Worm (Caenorhabditis elegans) whole organism, late embryonic: ENCODE data around the gene rpl-28.
A peak's percentile ranks its signal among the peaks of the same experiment; 100 is the strongest.

Experiments
- C08G9.2 ChIP-seq: sonication (generic microtip); optimal IDR thresholded peaks from 2 replicates; lab custom pipeline; 2016; ENCODE audit warnings: mild to moderate bottlenecking, missing genetic modification characterization, moderate library complexity, missing compliant biosample characterization
- C38D4.7 ChIP-seq: fragments of 200-800 bp; sonication (Bioruptor generic); optimal IDR thresholded peaks from 2 replicates; lab custom pipeline; 2018; ENCODE audit warnings: mild to moderate bottlenecking, missing genetic modification characterization, moderate library complexity, missing compliant biosample characterization
- K09A11.1 ChIP-seq: sonication (generic microtip); optimal IDR thresholded peaks from 2 replicates; lab custom pipeline; 2017; ENCODE audit warnings: antibody characterized with exemption, mild to moderate bottlenecking, missing genetic modification characterization, missing compliant biosample characterization; ENCODE audit not compliant: insufficient read depth
- ahr-1 ChIP-seq: sonication (generic microtip); optimal IDR thresholded peaks from 2 replicates; lab custom pipeline; 2016; ENCODE audit warnings: missing genetic modification characterization, missing compliant biosample characterization
- ceh-14 ChIP-seq: sonication (generic microtip); optimal IDR thresholded peaks from 2 replicates; lab custom pipeline; 2016; ENCODE audit warnings: missing genotype, missing genetic modification characterization, missing compliant biosample characterization
- ceh-18 ChIP-seq: sonication (generic microtip); optimal IDR thresholded peaks from 2 replicates; lab custom pipeline; 2016; ENCODE audit warnings: missing genetic modification characterization, missing compliant biosample characterization
- ceh-19 ChIP-seq: fragments of 200-800 bp; sonication (Bioruptor generic); optimal IDR thresholded peaks from 2 replicates; lab custom pipeline; 2018; ENCODE audit warnings: mild to moderate bottlenecking, missing genetic modification characterization, missing compliant biosample characterization
- ceh-22 ChIP-seq: sonication (generic microtip); optimal IDR thresholded peaks from 2 replicates; lab custom pipeline; 2017; ENCODE audit warnings: missing biosample characterization, missing genetic modification characterization
- ceh-24 ChIP-seq: sonication (generic microtip); optimal IDR thresholded peaks from 2 replicates; lab custom pipeline; 2016; ENCODE audit warnings: mild to moderate bottlenecking, missing genetic modification characterization, missing compliant biosample characterization
- ceh-30 ChIP-seq: fragments of 150-350 bp; optimal IDR thresholded peaks from 2 replicates; lab custom pipeline; 2014; ENCODE audit warnings: missing biosample characterization, missing genetic modification characterization
- ceh-48 ChIP-seq: sonication (generic microtip); optimal IDR thresholded peaks from 2 replicates; lab custom pipeline; 2016; ENCODE audit warnings: missing genetic modification characterization, inconsistent platforms, missing compliant biosample characterization
- ceh-6 ChIP-seq: fragments of 200-800 bp; sonication (Bioruptor generic); optimal IDR thresholded peaks from 2 replicates; lab custom pipeline; 2018; ENCODE audit warnings: mild to moderate bottlenecking, missing genetic modification characterization, missing compliant biosample characterization
- che-1 ChIP-seq: sonication (generic microtip); optimal IDR thresholded peaks from 2 replicates; lab custom pipeline; 2016; ENCODE audit warnings: mild to moderate bottlenecking, missing genetic modification characterization, missing compliant biosample characterization
- elt-2 ChIP-seq: sonication (generic microtip); optimal IDR thresholded peaks from 2 replicates; lab custom pipeline; 2016; ENCODE audit warnings: missing genetic modification reagents, missing genetic modification characterization, missing compliant biosample characterization
- elt-4 ChIP-seq: sonication (generic microtip); optimal IDR thresholded peaks from 2 replicates; lab custom pipeline; 2016; ENCODE audit warnings: missing genetic modification characterization, missing compliant biosample characterization
- fax-1 ChIP-seq: sonication (generic microtip); optimal IDR thresholded peaks from 2 replicates; lab custom pipeline; 2016; ENCODE audit warnings: missing genotype, missing genetic modification characterization, missing compliant biosample characterization
- fkh-10 ChIP-seq: fragments of 150-350 bp; optimal IDR thresholded peaks from 2 replicates; lab custom pipeline; 2014; ENCODE audit warnings: missing biosample characterization, missing genetic modification reagents, missing genetic modification characterization
- fkh-6 ChIP-seq: sonication (generic microtip); optimal IDR thresholded peaks from 2 replicates; lab custom pipeline; 2016; ENCODE audit warnings: missing genetic modification characterization, missing compliant biosample characterization
- gmeb-2 ChIP-seq: sonication (generic microtip); optimal IDR thresholded peaks from 2 replicates; lab custom pipeline; 2016; ENCODE audit warnings: missing genetic modification characterization, inconsistent platforms, missing compliant biosample characterization
- hlh-30 ChIP-seq: sonication (generic microtip); optimal IDR thresholded peaks from 2 replicates; lab custom pipeline; 2017; ENCODE audit warnings: antibody characterized with exemption, missing genetic modification characterization, missing compliant biosample characterization; ENCODE audit not compliant: insufficient read depth
- hlh-6 ChIP-seq: sonication (generic microtip); optimal IDR thresholded peaks from 2 replicates; lab custom pipeline; 2016; ENCODE audit warnings: missing genotype, missing genetic modification characterization, missing compliant biosample characterization
- hlh-8 ChIP-seq: sonication (generic microtip); optimal IDR thresholded peaks from 2 replicates; lab custom pipeline; 2016; ENCODE audit warnings: missing genotype, missing genetic modification characterization, missing compliant biosample characterization
- lim-6 ChIP-seq: sonication (generic microtip); optimal IDR thresholded peaks from 2 replicates; lab custom pipeline; 2016; ENCODE audit warnings: missing genetic modification characterization, missing compliant biosample characterization
- lin-11 ChIP-seq: fragments of 200-800 bp; sonication (Bioruptor generic); optimal IDR thresholded peaks from 2 replicates; lab custom pipeline; 2018; ENCODE audit warnings: mild to moderate bottlenecking, missing genetic modification characterization, missing compliant biosample characterization
- mec-3 ChIP-seq: sonication (generic microtip); optimal IDR thresholded peaks from 2 replicates; lab custom pipeline; 2016; ENCODE audit warnings: borderline replicate concordance, missing genetic modification characterization, missing compliant biosample characterization
- nfya-1 ChIP-seq: sonication (generic microtip); optimal IDR thresholded peaks from 2 replicates; lab custom pipeline; 2017; ENCODE audit warnings: missing genetic modification characterization, mild to moderate bottlenecking, missing compliant biosample characterization, antibody characterized with exemption, moderate library complexity
- nhr-11 ChIP-seq: fragments of 150-350 bp; optimal IDR thresholded peaks from 2 replicates; lab custom pipeline; 2014; ENCODE audit warnings: missing biosample characterization, missing genetic modification characterization
- pat-9 ChIP-seq: fragments of 200-800 bp; sonication (Bioruptor generic); optimal IDR thresholded peaks from 2 replicates; lab custom pipeline; 2018; ENCODE audit warnings: mild to moderate bottlenecking, missing genetic modification characterization, moderate library complexity, missing compliant biosample characterization
- pax-1 ChIP-seq: fragments of 150-350 bp; optimal IDR thresholded peaks from 2 replicates; lab custom pipeline; 2014; ENCODE audit warnings: missing biosample characterization, missing genetic modification characterization
- pqm-1 ChIP-seq: sonication (generic microtip); optimal IDR thresholded peaks from 2 replicates; lab custom pipeline; 2016; ENCODE audit warnings: missing genetic modification characterization, missing compliant biosample characterization
- rnt-1 ChIP-seq: sonication (generic microtip); optimal IDR thresholded peaks from 2 replicates; lab custom pipeline; 2016; ENCODE audit warnings: missing genetic modification characterization, missing compliant biosample characterization
- sdc-2 ChIP-seq: sonication (generic microtip); optimal IDR thresholded peaks from 2 replicates; lab custom pipeline; 2016; ENCODE audit warnings: missing genotype, missing genetic modification characterization, missing compliant biosample characterization
- syd-9 ChIP-seq: sonication (generic microtip); optimal IDR thresholded peaks from 2 replicates; lab custom pipeline; 2016; ENCODE audit warnings: mild to moderate bottlenecking, missing genetic modification characterization, moderate library complexity, missing compliant biosample characterization
- tbx-7 ChIP-seq: sonication (generic microtip); optimal IDR thresholded peaks from 2 replicates; lab custom pipeline; 2016; ENCODE audit warnings: missing genotype, missing genetic modification characterization, missing compliant biosample characterization
- unc-42 ChIP-seq: sonication (generic microtip); optimal IDR thresholded peaks from 2 replicates; lab custom pipeline; 2016; ENCODE audit warnings: missing genotype, missing genetic modification characterization, missing compliant biosample characterization
- ztf-16 ChIP-seq: sonication (generic microtip); optimal IDR thresholded peaks from 2 replicates; lab custom pipeline; 2017; ENCODE audit warnings: missing genetic modification characterization, missing compliant biosample characterization

Gene rpl-28

DNA sequence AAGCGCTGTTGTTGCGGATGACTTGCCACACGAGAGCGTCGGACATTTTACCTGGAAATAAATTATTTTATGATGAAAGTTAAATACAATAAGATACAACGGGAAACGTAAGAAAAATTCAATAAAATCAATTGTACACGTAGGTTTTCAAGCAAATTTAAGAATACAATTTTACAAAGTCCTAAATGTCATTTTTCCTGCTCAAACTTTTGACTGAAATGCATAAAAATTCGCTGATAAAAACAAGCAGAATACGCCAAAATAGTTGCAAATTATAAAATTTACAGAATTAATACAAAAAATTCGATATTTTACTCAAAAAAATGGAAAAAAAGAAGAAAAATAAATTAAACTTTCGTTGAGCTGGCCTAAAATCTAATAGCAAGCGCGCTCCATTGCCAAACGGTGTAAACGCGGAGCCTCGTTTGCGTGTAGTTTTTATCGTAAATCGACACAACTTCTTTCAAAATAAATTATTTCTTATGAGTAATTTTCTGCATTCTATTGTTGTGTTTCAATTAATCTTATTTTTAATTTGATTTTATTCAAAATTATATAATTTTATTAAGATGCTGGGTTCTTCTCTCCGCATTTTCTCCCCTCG lies at the start of gene rpl-28, which contains the start of gene mrpl-49 (continued):
- TF ChIP-seq C38D4.7: no peak
- TF ChIP-seq ceh-48: no peak
- TF ChIP-seq ztf-16 (tag; lab: Kevin White, UChicago): no peak
- TF ChIP-seq hlh-30: no peak
- TF ChIP-seq nhr-11: no peak
- TF ChIP-seq K09A11.1 (tag; lab: Kevin White, UChicago): no peak
- TF ChIP-seq tbx-7 (tag; lab: Kevin White, UChicago): no peak
- TF ChIP-seq mec-3 (tag; lab: Kevin White, UChicago): no peak
- TF ChIP-seq rnt-1: no peak
- peak; percentile 3 for TF ChIP-seq ceh-14
- TF ChIP-seq ceh-18 (tag; lab: Kevin White, UChicago): peak; percentile 17
- peak; percentile 36 for TF ChIP-seq elt-2 (tag; lab: Kevin White, UChicago)
- peak; percentile 76 for TF ChIP-seq nfya-1 (tag; lab: Kevin White, UChicago)
- no peak for TF ChIP-seq hlh-6 (tag; lab: Kevin White, UChicago)
- no peak for TF ChIP-seq lin-11
- TF ChIP-seq, all 69 proteins: peak for 11

DNA sequence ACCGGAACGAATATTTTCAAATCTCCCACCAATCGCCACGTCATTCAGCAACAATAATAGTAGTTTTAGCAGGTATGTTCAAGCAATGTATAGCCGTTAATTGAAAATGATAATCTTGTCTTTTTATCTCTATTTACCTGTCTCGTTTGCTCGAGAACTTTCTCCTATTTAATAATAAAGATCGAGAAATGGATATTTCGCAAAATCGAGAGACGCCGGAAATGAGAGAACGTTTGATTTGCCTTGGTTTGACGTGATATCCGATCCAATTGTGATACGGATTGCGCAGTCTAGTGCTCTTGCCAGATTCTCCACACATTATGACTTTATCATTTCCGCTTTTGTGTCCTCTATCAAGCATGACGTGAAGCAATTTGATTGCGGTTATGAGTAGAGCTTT lies 45.9 kb upstream of the rpl-28 start:
- no peak for TF ChIP-seq ceh-24 (tag; lab: Kevin White, UChicago)
- TF ChIP-seq che-1 (tag; lab: Kevin White, UChicago): no peak
- no peak for TF ChIP-seq elt-4 (tag; lab: Kevin White, UChicago)
- no peak for TF ChIP-seq pqm-1
- TF ChIP-seq ceh-6 (GFP tag; lab: Kevin White, UChicago): no peak
- TF ChIP-seq lim-6 (tag; lab: Kevin White, UChicago): no peak
- no peak for TF ChIP-seq fkh-10 (GFP tag; lab: Kevin White, UChicago)
- no peak for TF ChIP-seq syd-9 (tag; lab: Kevin White, UChicago)
- TF ChIP-seq ahr-1: no peak
- no peak for TF ChIP-seq gmeb-2 (tag; lab: Kevin White, UChicago)
- TF ChIP-seq fkh-6 (tag; lab: Kevin White, UChicago): no peak
- no peak for TF ChIP-seq unc-42 (tag; lab: Kevin White, UChicago)
- no peak for TF ChIP-seq C08G9.2 (tag; lab: Kevin White, UChicago)
- TF ChIP-seq ceh-19 (GFP tag; lab: Kevin White, UChicago): no peak

DNA sequence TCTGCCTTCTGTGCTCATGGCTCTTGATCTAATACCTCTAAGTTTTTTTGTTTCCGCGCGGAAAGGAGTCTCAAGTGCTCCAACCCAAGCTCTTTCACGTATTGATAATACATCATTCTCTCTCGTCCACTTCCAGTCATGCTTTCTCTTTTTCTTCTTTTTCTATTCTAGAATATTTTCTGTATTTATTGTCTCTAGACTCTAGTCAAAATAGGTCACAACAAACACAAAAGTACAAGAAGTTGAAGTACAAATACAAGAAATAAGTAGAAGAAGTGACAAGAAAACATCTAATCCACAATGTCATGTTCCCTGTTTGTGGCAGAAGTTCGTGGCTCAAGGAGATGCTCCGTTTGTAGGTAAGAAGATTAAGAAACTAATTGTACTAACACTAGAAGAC lies 45.3 kb upstream of the rpl-28 start, which contains the start of gene ZC455.1:
Gene ZC455.1, plus strand, starts transcription at position 301 of the 400 bp plus-strand sequence.
- no peak for TF ChIP-seq pat-9 (tag; lab: Kevin White, UChicago)
- no peak for TF ChIP-seq ztf-16 (tag; lab: Kevin White, UChicago)
- TF ChIP-seq ceh-19 (GFP tag; lab: Kevin White, UChicago): no peak
- no peak for TF ChIP-seq ceh-30
- no peak for TF ChIP-seq hlh-8 (tag; lab: Kevin White, UChicago)
- TF ChIP-seq sdc-2 (tag; lab: Kevin White, UChicago): no peak
- no peak for TF ChIP-seq fax-1

DNA sequence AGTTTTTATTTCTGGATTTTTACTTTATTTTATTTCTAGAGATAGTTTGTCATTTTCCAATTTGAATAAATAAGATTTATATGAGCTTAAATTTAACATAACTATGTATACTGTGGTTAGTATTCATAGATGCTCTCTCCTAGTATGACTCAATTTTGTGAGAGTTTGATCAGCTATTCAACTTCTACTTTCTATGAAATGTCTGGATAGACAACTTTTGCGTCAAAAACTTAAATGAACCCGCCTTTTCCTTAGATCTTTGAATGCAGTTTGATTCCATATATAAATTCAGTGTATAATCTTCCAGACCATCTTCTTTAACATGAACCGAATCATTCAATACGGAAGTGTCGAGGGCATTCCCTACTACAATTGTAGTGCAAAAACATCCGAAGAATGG lies 41.0 kb upstream of the rpl-28 start, which contains the start of gene srt-43:
Gene srt-43, plus strand, starts transcription at position 301 of the 400 bp plus-strand sequence.
- TF ChIP-seq ceh-22 (no peak), pax-1 (tag; lab: Kevin White, UChicago) (no peak)
